Worm (Caenorhabditis elegans): ENCODE results near the gene W02B12.1.

- TF ChIP-seq nhr-12 (tag; optimal IDR thresholded peaks at IDR 0.05): no peak
- no peak for TF ChIP-seq unc-39 (tag; optimal IDR thresholded peaks at IDR 0.05)
- TF ChIP-seq nhr-11 (tag; optimal IDR thresholded peaks at IDR 0.05): no peak
Observed at ce11 chrII:11492843-11493242, 44.0 kb downstream of the W02B12.1 start, which contains the start of gene hacl-1.

All from whole organism, L3 larva.